Fruit fly (Drosophila melanogaster) whole organism, embryonic: ENCODE results near the gene Tomosyn.

ENCODE experiments used
- Adf1 ChIP-seq: fragments of 200-800 bp; sonication (Bioruptor generic); IDR thresholded peaks from 2 replicates; pipeline ENCODE4 v1.3.6; 2022; ENCODE audit warnings: missing biosample characterization, missing genetic modification characterization
- B-H2 ChIP-seq: fragments of 200-800 bp; sonication (Bioruptor generic); optimal IDR thresholded peaks from 2 replicates; lab custom pipeline; 2018; ENCODE audit warnings: missing biosample characterization, mild to moderate bottlenecking, missing genetic modification characterization
- CG10431 ChIP-seq: fragments of 200-800 bp; sonication (Bioruptor generic); optimal IDR thresholded peaks from 3 replicates; lab custom pipeline; 2018; ENCODE audit warnings: missing biosample characterization, mild to moderate bottlenecking, missing genetic modification characterization
- CG10654 ChIP-seq: fragments of 200-800 bp; sonication (Bioruptor generic); optimal IDR thresholded peaks from 2 replicates; lab custom pipeline; 2016; ENCODE audit warnings: missing biosample characterization, missing genetic modification characterization
- CG10979 ChIP-seq: fragments of 200-800 bp; sonication (Bioruptor generic); optimal IDR thresholded peaks from 2 replicates; lab custom pipeline; 2018; ENCODE audit warnings: missing biosample characterization, mild to moderate bottlenecking, missing genetic modification characterization, moderate library complexity
- CG11093 ChIP-seq: fragments of 200-800 bp; sonication (Bioruptor generic); IDR thresholded peaks from 3 replicates; pipeline ENCODE4 v1.3.6; 2022; ENCODE audit warnings: missing biosample characterization, missing genetic modification characterization
- CG11723 ChIP-seq: fragments of 200-800 bp; sonication (Bioruptor generic); optimal IDR thresholded peaks from 2 replicates; lab custom pipeline; 2017; ENCODE audit warnings: missing biosample characterization, mild to moderate bottlenecking, missing genetic modification characterization
- CG12236 ChIP-seq: fragments of 200-800 bp; sonication (Bioruptor generic); optimal IDR thresholded peaks from 2 replicates; lab custom pipeline; 2016; ENCODE audit warnings: missing biosample characterization, missing genetic modification characterization
- CG2116 ChIP-seq: fragments of 200-800 bp; sonication (Bioruptor generic); optimal IDR thresholded peaks from 3 replicates; lab custom pipeline; 2018; ENCODE audit warnings: missing biosample characterization, mild to moderate bottlenecking, missing genetic modification characterization
- CG31441 ChIP-seq: fragments of 200-800 bp; sonication (Bioruptor generic); IDR thresholded peaks from 2 replicates; pipeline ENCODE4 v1.3.6; 2022; ENCODE audit warnings: missing biosample characterization, missing genetic modification characterization
- CG3281 ChIP-seq: fragments of 200-800 bp; sonication (Bioruptor generic); optimal IDR thresholded peaks from 3 replicates; lab custom pipeline; 2017; ENCODE audit warnings: missing biosample characterization, mild to moderate bottlenecking, missing genetic modification characterization
- CG3726 ChIP-seq: fragments of 200-800 bp; sonication (Bioruptor generic); IDR thresholded peaks from 3 replicates; pipeline ENCODE4, ENCODE4 v1.3.6; 2022; ENCODE audit warnings: missing biosample characterization, missing genetic modification characterization
- CG4360 ChIP-seq: fragments of 200-800 bp; sonication (Bioruptor generic); IDR thresholded peaks from 2 replicates; pipeline ENCODE4 v1.3.6; 2022; ENCODE audit warnings: missing biosample characterization, missing genetic modification characterization
- CG4404 ChIP-seq: fragments of 200-800 bp; sonication (Bioruptor generic); IDR thresholded peaks from 2 replicates; pipeline ENCODE4 v1.3.6; 2022; ENCODE audit warnings: missing biosample characterization, missing genetic modification characterization
- CG6175 ChIP-seq: fragments of 200-800 bp; sonication (Bioruptor generic); IDR thresholded peaks from 3 replicates; pipeline ENCODE4 v1.3.6; 2022; ENCODE audit warnings: missing biosample characterization, missing genetic modification characterization
- CG6689 ChIP-seq: fragments of 200-800 bp; sonication (Bioruptor generic); IDR thresholded peaks from 2 replicates; pipeline ENCODE4 v1.3.6; 2022; ENCODE audit warnings: missing biosample characterization, missing genetic modification characterization
- CG8089 ChIP-seq: fragments of 200-800 bp; sonication (Bioruptor generic); optimal IDR thresholded peaks from 3 replicates; lab custom pipeline; 2016; ENCODE audit warnings: missing biosample characterization, missing genetic modification characterization
- Camta ChIP-seq: fragments of 200-800 bp; sonication (Bioruptor generic); optimal IDR thresholded peaks from 2 replicates; lab custom pipeline; 2016; ENCODE audit warnings: missing biosample characterization, missing genetic modification characterization
- CrebB ChIP-seq: fragments of 200-800 bp; sonication (Bioruptor generic); optimal IDR thresholded peaks from 3 replicates; lab custom pipeline; 2018; ENCODE audit warnings: missing biosample characterization, mild to moderate bottlenecking, missing genetic modification characterization
- Dbx ChIP-seq: fragments of 200-800 bp; sonication (Bioruptor generic); IDR thresholded peaks from 3 replicates; pipeline ENCODE4 v1.3.6; 2022; ENCODE audit warnings: missing biosample characterization, missing genetic modification characterization
- Fer1 ChIP-seq: fragments of 200-800 bp; sonication (Bioruptor generic); optimal IDR thresholded peaks from 2 replicates; lab custom pipeline; 2017; ENCODE audit warnings: missing biosample characterization, mild to moderate bottlenecking, missing genetic modification characterization
- HLH3B ChIP-seq: fragments of 200-800 bp; sonication (Bioruptor generic); IDR thresholded peaks from 2 replicates; pipeline ENCODE4 v1.3.6; 2022; ENCODE audit warnings: missing biosample characterization, missing genetic modification characterization
- Hsf ChIP-seq: fragments of 200-800 bp; sonication (Bioruptor generic); optimal IDR thresholded peaks from 3 replicates; lab custom pipeline; 2016; ENCODE audit warnings: missing biosample characterization, missing genetic modification characterization
- Lim3 ChIP-seq: fragments of 200-800 bp; sonication (Bioruptor generic); IDR thresholded peaks from 2 replicates; pipeline ENCODE4 v1.3.6; 2022; ENCODE audit warnings: missing biosample characterization, missing genetic modification characterization
- Max ChIP-seq: fragments of 200-800 bp; sonication (Bioruptor generic); optimal IDR thresholded peaks from 2 replicates; lab custom pipeline; 2016; ENCODE audit warnings: missing biosample characterization, mild to moderate bottlenecking, missing genetic modification characterization
- NC2α ChIP-seq: fragments of 200-800 bp; sonication (Bioruptor generic); optimal IDR thresholded peaks from 2 replicates; lab custom pipeline; 2016; ENCODE audit warnings: missing biosample characterization, missing genetic modification characterization
- Nf-YC ChIP-seq: fragments of 200-800 bp; optimal IDR thresholded peaks from 3 replicates; lab custom pipeline; 2019; ENCODE audit warnings: missing biosample characterization, mild to moderate bottlenecking, missing genetic modification characterization, moderate library complexity
- NfI ChIP-seq: fragments of 200-800 bp; sonication (Bioruptor generic); optimal IDR thresholded peaks from 3 replicates; lab custom pipeline; 2018; ENCODE audit warnings: missing biosample characterization, mild to moderate bottlenecking, missing genetic modification characterization, moderate library complexity
- Opbp ChIP-seq: fragments of 200-800 bp; sonication (Bioruptor generic); IDR thresholded peaks from 3 replicates; pipeline ENCODE4 v1.3.6; 2022; ENCODE audit warnings: missing biosample characterization, missing genetic modification characterization; ENCODE audit not compliant: partially characterized antibody
- PHDP ChIP-seq: fragments of 200-800 bp; sonication (Bioruptor generic); optimal IDR thresholded peaks from 3 replicates; lab custom pipeline; 2018; ENCODE audit warnings: missing biosample characterization, mild to moderate bottlenecking, missing genetic modification characterization, moderate library complexity
- Tbp ChIP-seq: fragments of >200 bp; optimal IDR thresholded peaks from 2 replicates; lab custom pipeline; 2018; ENCODE audit warnings: missing biosample characterization, missing genetic modification characterization
- ab ChIP-seq: fragments of 200-800 bp; sonication (Bioruptor generic); optimal IDR thresholded peaks from 2 replicates; lab custom pipeline; 2016; ENCODE audit warnings: missing biosample characterization, missing genetic modification characterization
- aop ChIP-seq: fragments of 200-800 bp; sonication (Bioruptor generic); IDR thresholded peaks from 2 replicates; pipeline ENCODE4 v1.3.6; 2022; ENCODE audit warnings: missing biosample characterization, missing genetic modification characterization
- croc ChIP-seq: fragments of 200-800 bp; sonication (Bioruptor generic); conservative IDR thresholded peaks from 3 replicates; pipeline ENCODE4 v1.3.6; 2022; ENCODE audit warnings: missing biosample characterization, missing genetic modification characterization
- da ChIP-seq: fragments of 200-800 bp; sonication (Bioruptor generic); optimal IDR thresholded peaks from 2 replicates; lab custom pipeline; 2016; ENCODE audit warnings: missing biosample characterization, missing genetic modification characterization
- dati ChIP-seq: fragments of 200-800 bp; sonication (Bioruptor generic); IDR thresholded peaks from 2 replicates; pipeline ENCODE4 v1.3.6; 2022; ENCODE audit warnings: missing biosample characterization, missing genetic modification characterization
- fru ChIP-seq: fragments of >200 bp; optimal IDR thresholded peaks from 2 replicates; lab custom pipeline; 2017
- h ChIP-seq: fragments of >200 bp; optimal IDR thresholded peaks from 2 replicates; lab custom pipeline; 2017
- ind ChIP-seq: fragments of 200-800 bp; sonication (Bioruptor generic); optimal IDR thresholded peaks from 3 replicates; lab custom pipeline; 2016; ENCODE audit warnings: missing biosample characterization, missing genetic modification characterization
- lola ChIP-seq, 3 experiments: fragments of >200 bp in 2 of 3; fragments of 200-800 bp in 1 of 3; sonication (Bioruptor generic) in 1 of 3; optimal IDR thresholded peaks; 2 replicates each; lab custom pipeline; 2017 to 2019; ENCODE audit warnings: missing biosample characterization in 3 of 3, missing genetic modification characterization in 3 of 3, mild to moderate bottlenecking in 1 of 3, moderate library complexity in 1 of 3
- nmo ChIP-seq: fragments of 200-800 bp; sonication (Bioruptor generic); optimal IDR thresholded peaks from 2 replicates; lab custom pipeline; 2018; ENCODE audit warnings: missing biosample characterization, mild to moderate bottlenecking, missing genetic modification characterization, moderate library complexity
- onecut ChIP-seq: fragments of 200-800 bp; sonication (Bioruptor generic); IDR thresholded peaks from 2 replicates; pipeline ENCODE4 v1.3.6; 2022; ENCODE audit warnings: missing biosample characterization, missing genetic modification characterization
- otp ChIP-seq: fragments of 200-800 bp; sonication (Bioruptor generic); IDR thresholded peaks from 3 replicates; pipeline ENCODE4, ENCODE4 v1.3.6; 2022; ENCODE audit warnings: missing biosample characterization, missing genetic modification characterization
- p53 ChIP-seq: fragments of 200-800 bp; sonication (Bioruptor generic); optimal IDR thresholded peaks from 2 replicates; lab custom pipeline; 2016; ENCODE audit warnings: missing biosample characterization, missing genetic modification characterization
- psq ChIP-seq: fragments of 200-800 bp; sonication (Bioruptor generic); optimal IDR thresholded peaks from 2 replicates; lab custom pipeline; 2017; ENCODE audit warnings: missing biosample characterization, missing genetic modification characterization
- scrt ChIP-seq: fragments of 200-800 bp; sonication (Bioruptor generic); optimal IDR thresholded peaks from 2 replicates; lab custom pipeline; 2018; ENCODE audit warnings: missing biosample characterization, mild to moderate bottlenecking, missing genetic modification characterization, moderate library complexity
- sob ChIP-seq: fragments of 200-800 bp; sonication (Bioruptor generic); IDR thresholded peaks from 2 replicates; pipeline ENCODE4 v1.3.6; 2022; ENCODE audit warnings: missing biosample characterization, missing genetic modification characterization
- stc ChIP-seq: fragments of 200-800 bp; sonication (Bioruptor generic); IDR thresholded peaks from 2 replicates; pipeline ENCODE4 v1.3.6; 2022; ENCODE audit warnings: missing biosample characterization, missing genetic modification characterization
- tap ChIP-seq: fragments of 200-800 bp; optimal IDR thresholded peaks from 3 replicates; lab custom pipeline; 2019; ENCODE audit warnings: missing biosample characterization, mild to moderate bottlenecking, missing genetic modification characterization, moderate library complexity
- tll ChIP-seq, 2 experiments: fragments of 200-800 bp in 1 of 2; fragments of >200 bp in 1 of 2; sonication (Bioruptor generic) in 1 of 2; optimal IDR thresholded peaks; 2 replicates each; lab custom pipeline; 2017 to 2019; ENCODE audit warnings: missing biosample characterization in 2 of 2, missing genetic modification characterization in 2 of 2, mild to moderate bottlenecking in 1 of 2, moderate library complexity in 1 of 2
- z ChIP-seq: fragments of 200-800 bp; sonication (Bioruptor generic); IDR thresholded peaks from 3 replicates; pipeline ENCODE4 v1.3.6; 2022; ENCODE audit warnings: missing biosample characterization, missing genetic modification characterization

Tomosyn gene

DNA sequence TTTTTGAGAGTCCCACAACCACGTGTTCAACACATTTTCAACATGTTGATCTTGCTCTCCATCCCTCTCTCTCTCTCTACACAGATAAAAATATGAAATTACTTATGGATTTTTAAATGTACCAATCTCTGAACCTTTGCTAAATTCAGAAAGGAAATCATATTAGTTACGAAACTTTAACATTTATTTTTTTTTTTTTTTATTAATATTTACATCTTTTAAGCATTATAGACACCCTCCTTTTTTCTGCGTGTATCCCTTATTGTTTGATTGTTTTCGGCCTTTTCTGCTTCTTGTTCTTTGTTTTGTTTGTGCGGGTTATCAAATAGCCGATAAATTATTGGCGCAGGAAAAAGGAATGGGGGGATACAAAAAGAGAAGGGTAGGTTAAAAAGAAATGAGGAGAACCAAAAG lies 35.1 kb downstream of the Tomosyn start (continued):
- TF ChIP-seq NC2α, result peak; percentile 60
- peak; percentile 93 for TF ChIP-seq ind (GFP tag; lab: Kevin White, UChicago)
- peak; percentile 51 for TF ChIP-seq CG12236 (GFP tag; lab: Kevin White, UChicago)
- 0 out of 2 replicates have a peak, but pooled peaks have one; percentile 52 for TF ChIP-seq aop (GFP tag; lab: Robert Waterston, UW)
- peak; percentile 77 for TF ChIP-seq CG2116 (GFP tag; lab: Kevin White, UChicago)
- peak; percentile 66 for TF ChIP-seq Lim3
- no peak for TF ChIP-seq h
- TF ChIP-seq CG6689, result peak; percentile 96
- TF ChIP-seq Hsf, result peak; percentile 92
- peak; percentile 97 for TF ChIP-seq PHDP (tag; lab: Kevin White, UChicago)
- no peak for TF ChIP-seq fru
- peak; percentile 99 for TF ChIP-seq CG31441 (GFP tag; lab: Robert Waterston, UW)
- peak; percentile 82 for TF ChIP-seq CG11723 (GFP tag; lab: Kevin White, UChicago)
- peak; percentile 93 for TF ChIP-seq Max (GFP tag; lab: Kevin White, UChicago)
- TF ChIP-seq CG10431 (GFP tag; lab: Kevin White, UChicago), result peak; percentile 93
- TF ChIP-seq nmo (GFP tag; lab: Kevin White, UChicago), result peak; percentile 97
- TF ChIP-seq Adf1, result no peak; the same call in none of the 2 replicates
- TF ChIP-seq CG3281 (GFP tag; lab: Kevin White, UChicago), result peak; percentile 94
- TF ChIP-seq CG10654, result peak; percentile 95
- TF ChIP-seq z (GFP tag; lab: Robert Waterston, UW), result peak; percentile 68; the same call in 1 of the 3 replicates
- TF ChIP-seq CG10979 (tag; lab: Kevin White, UChicago), result peak; percentile 98
- peak; percentile 94 for TF ChIP-seq Dbx (GFP tag; lab: Robert Waterston, UW)
- peak; percentile 92 for TF ChIP-seq CG6175
- peak; percentile 92; the same call in 1 of the 3 replicates for TF ChIP-seq CG3726 (GFP tag; lab: Robert Waterston, UW)
- TF ChIP-seq ab, result no peak
- peak; percentile 61 for TF ChIP-seq CG4360 (GFP tag; lab: Robert Waterston, UW)
- peak; percentile 97 for TF ChIP-seq tap (tag; lab: Kevin White, UChicago)
- TF ChIP-seq stc, result peak; percentile 94
- no peak for TF ChIP-seq Tbp (GFP tag; lab: Kevin White, UChicago)
- TF ChIP-seq HLH3B (GFP tag; lab: Robert Waterston, UW), result peak; percentile 96
- peak; percentile 97 for TF ChIP-seq B-H2 (GFP tag; lab: Kevin White, UChicago)
- peak; percentile 93 for TF ChIP-seq otp (GFP tag; lab: Robert Waterston, UW)
- TF ChIP-seq CG11093 (GFP tag; lab: Robert Waterston, UW), result peak; percentile 90
- TF ChIP-seq tll (GFP tag; optimal IDR thresholded peaks at IDR 0.05; lab: Kevin White, UChicago), result peak in 1 of 2 experiments; percentile 78
- peak; percentile 66 for TF ChIP-seq CG8089 (GFP tag; lab: Kevin White, UChicago)
- TF ChIP-seq Nf-YC, result peak; percentile 90
- peak; percentile 95 for TF ChIP-seq Fer1 (GFP tag; lab: Kevin White, UChicago)
- peak in 1 of 3 experiments; percentile 98 for TF ChIP-seq lola (GFP tag; optimal IDR thresholded peaks at IDR 0.05; lab: Kevin White, UChicago)
- TF ChIP-seq scrt, result peak; percentile 92
- TF ChIP-seq sob, result peak; percentile 96
- peak; percentile 95 for TF ChIP-seq croc (GFP tag; lab: Robert Waterston, UW)
- peak; percentile 86 for TF ChIP-seq Camta
- peak; percentile 92 for TF ChIP-seq CrebB
- peak; percentile 11 for TF ChIP-seq p53 (GFP tag; lab: Kevin White, UChicago)
- TF ChIP-seq da (GFP tag; lab: Kevin White, UChicago), result peak; percentile 84
- peak; percentile 94 for TF ChIP-seq NfI
- TF ChIP-seq Opbp (GFP tag; lab: Robert Waterston, UW), result no peak
- peak; percentile 96 for TF ChIP-seq psq (GFP tag; lab: Kevin White, UChicago)
- peak; percentile 96 for TF ChIP-seq CG4404
- TF ChIP-seq dati (GFP tag; lab: Robert Waterston, UW), result peak; percentile 80; the same call in 1 of the 2 replicates
- peak; percentile 89 for TF ChIP-seq onecut (GFP tag; lab: Robert Waterston, UW)
